Fruit fly (Drosophila melanogaster): ENCODE data around the gene Traf6.
A peak's percentile ranks its signal among the peaks of the same experiment; 100 is the strongest.

The Traf6 gene

DNA sequence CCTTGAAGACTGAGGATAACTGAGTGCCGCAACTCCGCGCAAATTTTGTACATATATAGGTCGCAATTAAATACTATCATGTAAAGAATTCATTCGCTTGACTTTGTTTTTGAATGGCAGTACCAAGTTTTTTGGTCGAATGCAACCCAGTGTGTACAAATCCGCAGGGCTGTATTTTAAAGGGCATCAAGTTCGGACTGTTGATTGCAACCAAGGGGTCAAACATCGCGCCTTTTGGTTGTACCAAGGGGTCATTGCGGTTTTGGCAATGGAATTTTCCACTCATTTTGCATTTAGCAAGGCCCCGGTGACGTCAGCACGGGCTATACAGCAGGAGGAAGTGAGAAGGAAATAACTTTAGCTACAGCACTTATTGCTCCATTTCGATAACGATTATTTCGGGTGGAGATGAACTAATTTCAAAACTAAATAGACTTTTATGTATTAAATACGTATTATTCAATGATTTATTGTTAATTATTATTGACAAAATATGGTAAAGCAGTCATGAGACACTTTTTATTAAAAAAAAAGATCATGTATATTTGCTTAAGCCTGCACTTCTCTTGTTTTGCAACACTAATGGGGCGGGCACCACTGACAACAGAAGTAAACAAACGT, 25.4 kb downstream of the Traf6 start, which contains the start of gene CG10958 (continued):
- TF ChIP-seq lov (optimal IDR thresholded peaks at IDR 0.05) (no peak), lov (GFP tag; IDR thresholded peaks at IDR 0.05) (no peak), CG7745 (tag; optimal IDR thresholded peaks at IDR 0.05) (no peak), fu2 (GFP tag; optimal IDR thresholded peaks at IDR 0.05) (no peak), al (GFP tag; IDR thresholded peaks at IDR 0.05) (no peak; the same call in 1 of the 2 replicates), CkIIα-i1 (GFP tag; IDR thresholded peaks at IDR 0.05) (no peak), Bgb (GFP tag; IDR thresholded peaks at IDR 0.05; ENCODE audit: partially characterized antibody) (no peak), gfzf (GFP tag; optimal IDR thresholded peaks at IDR 0.05) (no peak), gcm (GFP tag; optimal IDR thresholded peaks at IDR 0.05) (peak; percentile 39), CG17359 (tag; optimal IDR thresholded peaks at IDR 0.05) (peak; percentile 49), CG13775 (GFP tag; optimal IDR thresholded peaks at IDR 0.05) (peak; percentile 73), Myb (GFP tag; optimal IDR thresholded peaks at IDR 0.05) (peak; percentile 2), Trl (optimal IDR thresholded peaks at IDR 0.05) (no peak), Trl (GFP tag; optimal IDR thresholded peaks at IDR 0.05) (peak; percentile 12), dimm (GFP tag; IDR thresholded peaks at IDR 0.05) (no peak), phol (tag; optimal IDR thresholded peaks at IDR 0.05) (peak; percentile 47), lbe (GFP tag; optimal IDR thresholded peaks at IDR 0.05) (peak; percentile 23), D (optimal IDR thresholded peaks at IDR 0.05) (no peak), D (GFP tag; optimal IDR thresholded peaks at IDR 0.05) (peak; percentile 16), btn (GFP tag; optimal IDR thresholded peaks at IDR 0.05) (no peak), HmgZ (tag; optimal IDR thresholded peaks at IDR 0.05) (peak; percentile 39), salm (tag; optimal IDR thresholded peaks at IDR 0.05) (no peak), ato (GFP tag; IDR thresholded peaks at IDR 0.05; ENCODE audit: partially characterized antibody) (no peak), nmo (GFP tag; optimal IDR thresholded peaks at IDR 0.05) (peak; percentile 49), CG8089 (GFP tag; optimal IDR thresholded peaks at IDR 0.05) (no peak), jumu (GFP tag; optimal IDR thresholded peaks at IDR 0.05) (no peak), ro (GFP tag; IDR thresholded peaks at IDR 0.05) (no peak), Dll (GFP tag; IDR thresholded peaks at IDR 0.05; ENCODE audit: partially characterized antibody) (peak; percentile 55; the same call in 3 of the 4 replicates), abd-A (tag; optimal IDR thresholded peaks at IDR 0.05) (no peak), CG10462 (GFP tag; optimal IDR thresholded peaks at IDR 0.05) (no peak), vnd (GFP tag; IDR thresholded peaks at IDR 0.05; ENCODE audit: partially characterized antibody) (no peak), dmrt11E (tag; optimal IDR thresholded peaks at IDR 0.05) (peak; percentile 33), C15 (GFP tag; IDR thresholded peaks at IDR 0.05) (no peak), ttk (GFP tag; IDR thresholded peaks at IDR 0.05) (peak; percentile 26; the same call in 1 of the 2 replicates), Dfd (GFP tag; optimal IDR thresholded peaks at IDR 0.05) (no peak), CG8281 (tag; optimal IDR thresholded peaks at IDR 0.05) (no peak), CG12391 (tag; optimal IDR thresholded peaks at IDR 0.05) (peak; percentile 80), HLHmδ (GFP tag; optimal IDR thresholded peaks at IDR 0.05) (no peak), B-H2 (GFP tag; optimal IDR thresholded peaks at IDR 0.05) (no peak), Eip74EF (GFP tag; optimal IDR thresholded peaks at IDR 0.05) (peak in 1 of 2 experiments; percentile 27), fru (optimal IDR thresholded peaks at IDR 0.05) (no peak), CG4730 (GFP tag; IDR thresholded peaks at IDR 0.05) (no peak), CrebB (tag; optimal IDR thresholded peaks at IDR 0.05) (no peak), her (GFP tag; optimal IDR thresholded peaks at IDR 0.05) (no peak), slbo (GFP tag; IDR thresholded peaks at IDR 0.05) (peak; percentile 79), CG32532 (GFP tag; IDR thresholded peaks at IDR 0.05) (peak; percentile 55), CG14441 (GFP tag; IDR thresholded peaks at IDR 0.05) (peak; percentile 56), dm (GFP tag; optimal IDR thresholded peaks at IDR 0.05) (peak; percentile 5), peb (GFP tag; IDR thresholded peaks at IDR 0.05) (no peak), Nf-YB (GFP tag; optimal IDR thresholded peaks at IDR 0.05) (peak; percentile 11), MBD-R2 (GFP tag; IDR thresholded peaks at IDR 0.05) (peak; percentile 73)

All from whole organism, embryonic.